Fruit fly (Drosophila melanogaster): ENCODE data around the gene CG34454.

- TF ChIP-seq dsf (GFP tag; optimal IDR thresholded peaks at IDR 0.05; ENCODE audit: borderline replicate concordance) (no peak), Hr83 (GFP tag; optimal IDR thresholded peaks at IDR 0.05; ENCODE audit: poor library complexity, severe bottlenecking) (peak; percentile 41), jim (GFP tag; optimal IDR thresholded peaks at IDR 0.05) (no peak), Jra (GFP tag; optimal IDR thresholded peaks at IDR 0.05) (peak; percentile 50), CG9705 (GFP tag; optimal IDR thresholded peaks at IDR 0.05) (no peak), pan (optimal IDR thresholded peaks at IDR 0.05) (no peak), CrebA (GFP tag; optimal IDR thresholded peaks at IDR 0.05; ENCODE audit: borderline replicate concordance) (no peak), fru (GFP tag; optimal IDR thresholded peaks at IDR 0.05) (no peak)
Observed at dm6 chr3L:271501-272249, 39.5 kb upstream of the CG34454 start.
